Fruit fly (Drosophila melanogaster) whole organism, embryonic: Measurements from ENCODE around the gene UbcE2H.

Experiments used
- CG10321 ChIP-seq: fragments of 200-800 bp; sonication (Bioruptor generic); IDR thresholded peaks from 2 replicates; pipeline ENCODE4 v1.3.6; 2022; ENCODE audit warnings: missing biosample characterization, missing genetic modification characterization
- CG12942 ChIP-seq: fragments of 200-800 bp; sonication (Bioruptor generic); optimal IDR thresholded peaks from 3 replicates; lab custom pipeline; 2016; ENCODE audit warnings: missing biosample characterization, missing genetic modification characterization
- CG13894 ChIP-seq: fragments of 200-800 bp; sonication (Bioruptor generic); optimal IDR thresholded peaks from 3 replicates; lab custom pipeline; 2018; ENCODE audit warnings: missing biosample characterization, mild to moderate bottlenecking, missing genetic modification characterization, moderate library complexity
- CG14860 ChIP-seq: fragments of 200-800 bp; sonication (Bioruptor generic); IDR thresholded peaks from 3 replicates; pipeline ENCODE4 v1.3.6; 2022; ENCODE audit warnings: missing biosample characterization, missing genetic modification characterization; ENCODE audit not compliant: partially characterized antibody
- CG17385 ChIP-seq: fragments of 200-800 bp; sonication (Bioruptor generic); optimal IDR thresholded peaks from 3 replicates; lab custom pipeline; 2018; ENCODE audit warnings: missing biosample characterization, mild to moderate bottlenecking, missing genetic modification characterization
- CG2199 ChIP-seq: fragments of 200-800 bp; sonication (Bioruptor generic); IDR thresholded peaks from 3 replicates; pipeline ENCODE4 v1.3.6; 2022; ENCODE audit warnings: missing biosample characterization, missing genetic modification characterization
- CG30020 ChIP-seq: fragments of 200-800 bp; optimal IDR thresholded peaks from 2 replicates; lab custom pipeline; 2019; ENCODE audit warnings: missing biosample characterization, mild to moderate bottlenecking, missing genetic modification characterization, moderate library complexity
- CG32767 ChIP-seq: fragments of 200-800 bp; sonication (Bioruptor generic); IDR thresholded peaks from 2 replicates; pipeline ENCODE4 v1.3.6; 2022; ENCODE audit warnings: missing biosample characterization, missing genetic modification characterization
- CG32772 ChIP-seq: fragments of 200-800 bp; sonication (Bioruptor generic); IDR thresholded peaks from 2 replicates; pipeline ENCODE4 v1.3.6; 2022; ENCODE audit warnings: missing biosample characterization, missing genetic modification characterization
- CG34224 ChIP-seq: fragments of 200-800 bp; sonication (Bioruptor generic); IDR thresholded peaks from 3 replicates; pipeline ENCODE4 v1.3.6; 2022; ENCODE audit warnings: missing biosample characterization, missing genetic modification characterization; ENCODE audit not compliant: partially characterized antibody
- CG5180 ChIP-seq: fragments of 200-800 bp; sonication (Bioruptor generic); optimal IDR thresholded peaks from 3 replicates; lab custom pipeline; 2017; ENCODE audit warnings: missing biosample characterization, missing genetic modification characterization, mild to moderate bottlenecking, moderate library complexity, missing genetic modification reagents
- CG6254 ChIP-seq: fragments of 200-800 bp; sonication (Bioruptor generic); optimal IDR thresholded peaks from 3 replicates; lab custom pipeline; 2017; ENCODE audit warnings: mild to moderate bottlenecking, missing biosample characterization, missing genetic modification reagents, missing genetic modification characterization
- CG6689 ChIP-seq: fragments of 200-800 bp; sonication (Bioruptor generic); IDR thresholded peaks from 2 replicates; pipeline ENCODE4 v1.3.6; 2022; ENCODE audit warnings: missing biosample characterization, missing genetic modification characterization
- CG7745 ChIP-seq: fragments of 200-800 bp; sonication (Bioruptor generic); optimal IDR thresholded peaks from 2 replicates; lab custom pipeline; 2018; ENCODE audit warnings: missing biosample characterization, mild to moderate bottlenecking, missing genetic modification characterization, moderate library complexity
- CG7786 ChIP-seq: fragments of 200-800 bp; sonication (Bioruptor generic); optimal IDR thresholded peaks from 2 replicates; lab custom pipeline; 2016; ENCODE audit warnings: missing biosample characterization, missing genetic modification characterization
- CG8765 ChIP-seq: fragments of 200-800 bp; sonication (Bioruptor generic); IDR thresholded peaks from 2 replicates; pipeline ENCODE4 v1.3.6; 2022; ENCODE audit warnings: missing biosample characterization, missing genetic modification characterization
- CTCF ChIP-seq: fragments of 200-800 bp; sonication (Bioruptor generic); optimal IDR thresholded peaks from 2 replicates; lab custom pipeline; 2017; ENCODE audit warnings: missing biosample characterization, mild to moderate bottlenecking, missing genetic modification characterization, moderate library complexity
- Fer3 ChIP-seq: fragments of 200-800 bp; sonication (Bioruptor generic); optimal IDR thresholded peaks from 2 replicates; lab custom pipeline; 2018; ENCODE audit warnings: missing biosample characterization, mild to moderate bottlenecking, missing genetic modification characterization, moderate library complexity
- HmgZ ChIP-seq: fragments of 200-800 bp; sonication (Bioruptor generic); optimal IDR thresholded peaks from 2 replicates; lab custom pipeline; 2018; ENCODE audit warnings: missing biosample characterization, mild to moderate bottlenecking, missing genetic modification characterization
- Med ChIP-seq: fragments of 200-800 bp; sonication (Bioruptor generic); peaks from one replicate; lab custom pipeline; 2016; ENCODE audit warnings: missing biosample characterization, missing genetic modification characterization, mild to moderate bottlenecking, inconsistent platforms, moderate library complexity
- Neu2 ChIP-seq: fragments of 200-800 bp; sonication (Bioruptor generic); optimal IDR thresholded peaks from 3 replicates; lab custom pipeline; 2016; ENCODE audit warnings: missing biosample characterization, missing genetic modification characterization, borderline replicate concordance
- Pdp1 ChIP-seq, 2 experiments: fragments of 200-800 bp; sonication (Bioruptor generic); optimal IDR thresholded peaks; 3 replicates each; lab custom pipeline; 2016; ENCODE audit warnings: missing biosample characterization in 2 of 2, missing genetic modification characterization in 2 of 2, mild to moderate bottlenecking in 1 of 2, moderate library complexity in 1 of 2
- Sox102F ChIP-seq: fragments of 200-800 bp; sonication (Bioruptor generic); optimal IDR thresholded peaks from 2 replicates; lab custom pipeline; 2018; ENCODE audit warnings: missing biosample characterization, mild to moderate bottlenecking, missing genetic modification characterization, moderate library complexity
- Trl ChIP-seq, 3 experiments: fragments of >200 bp in 2 of 3; fragments of 200-800 bp in 1 of 3; sonication (Bioruptor generic) in 1 of 3; optimal IDR thresholded peaks; 2 replicates in 1 of 3; 3 replicates in 2 of 3; lab custom pipeline; 2016 to 2017; ENCODE audit warnings: missing biosample characterization in 1 of 3, missing genetic modification characterization in 1 of 3
- Usf ChIP-seq: fragments of 200-800 bp; sonication (Bioruptor generic); optimal IDR thresholded peaks from 2 replicates; lab custom pipeline; 2017; ENCODE audit warnings: missing genotype, missing biosample characterization, missing genetic modification characterization
- YL-1 ChIP-seq: fragments of 200-800 bp; sonication (Bioruptor generic); optimal IDR thresholded peaks from 3 replicates; lab custom pipeline; 2017; ENCODE audit warnings: missing biosample characterization, mild to moderate bottlenecking, missing genetic modification characterization
- abd-A ChIP-seq: fragments of 200-800 bp; sonication (Bioruptor generic); optimal IDR thresholded peaks from 3 replicates; lab custom pipeline; 2019; ENCODE audit warnings: missing biosample characterization, mild to moderate bottlenecking, missing genetic modification characterization, moderate library complexity
- bab2 ChIP-seq: fragments of 200-800 bp; sonication (Bioruptor generic); optimal IDR thresholded peaks from 2 replicates; lab custom pipeline; 2016; ENCODE audit warnings: missing biosample characterization, missing genetic modification characterization
- cas ChIP-seq: fragments of 200-800 bp; sonication (Bioruptor generic); IDR thresholded peaks from 2 replicates; pipeline ENCODE4 v1.3.6; 2022; ENCODE audit warnings: missing biosample characterization, missing genetic modification characterization
- cg ChIP-seq: fragments of 200-800 bp; sonication (Bioruptor generic); optimal IDR thresholded peaks from 3 replicates; lab custom pipeline; 2019; ENCODE audit warnings: missing biosample characterization, mild to moderate bottlenecking, missing genetic modification characterization, moderate library complexity
- chinmo ChIP-seq: fragments of 200-800 bp; sonication (Bioruptor generic); IDR thresholded peaks from 4 replicates; pipeline ENCODE4 v1.3.6; 2022; ENCODE audit warnings: missing biosample characterization, missing genetic modification characterization; ENCODE audit not compliant: partially characterized antibody
- chn ChIP-seq: fragments of 200-800 bp; sonication (Bioruptor generic); optimal IDR thresholded peaks from 2 replicates; lab custom pipeline; 2016; ENCODE audit warnings: missing biosample characterization, missing genetic modification characterization
- dysf ChIP-seq: fragments of 200-800 bp; sonication (Bioruptor generic); IDR thresholded peaks from 3 replicates; pipeline ENCODE4 v1.3.6; 2022; ENCODE audit warnings: missing biosample characterization, missing genetic modification characterization
- eve ChIP-seq, 2 experiments: fragments of >200 bp; optimal IDR thresholded peaks; 2 replicates each; lab custom pipeline; 2017; ENCODE audit warnings: missing biosample characterization in 2 of 2, missing genetic modification characterization in 2 of 2
- ewg ChIP-seq: fragments of 200-800 bp; sonication (Bioruptor generic); optimal IDR thresholded peaks from 3 replicates; lab custom pipeline; 2017; ENCODE audit warnings: mild to moderate bottlenecking, missing biosample characterization, missing genetic modification reagents, missing genetic modification characterization
- gce ChIP-seq: fragments of 200-800 bp; sonication (Bioruptor generic); IDR thresholded peaks from 3 replicates; pipeline ENCODE4 v1.3.6; 2022; ENCODE audit warnings: missing biosample characterization, missing genetic modification characterization
- hbn ChIP-seq: fragments of 200-800 bp; sonication (Bioruptor generic); IDR thresholded peaks from 2 replicates; pipeline ENCODE4 v1.3.6; 2022; ENCODE audit warnings: missing biosample characterization, missing genetic modification characterization; ENCODE audit not compliant: partially characterized antibody
- inv ChIP-seq: fragments of 200-800 bp; sonication (Bioruptor generic); IDR thresholded peaks from 2 replicates; pipeline ENCODE4 v1.3.6; 2022; ENCODE audit warnings: missing biosample characterization, missing genetic modification characterization; ENCODE audit not compliant: partially characterized antibody
- kni ChIP-seq: fragments of 200-800 bp; sonication (Bioruptor generic); optimal IDR thresholded peaks from 3 replicates; lab custom pipeline; 2017; ENCODE audit warnings: mild to moderate bottlenecking, missing biosample characterization, missing genetic modification reagents, missing genetic modification characterization
- nau ChIP-seq: fragments of 200-800 bp; sonication (Bioruptor generic); optimal IDR thresholded peaks from 3 replicates; lab custom pipeline; 2017; ENCODE audit warnings: missing biosample characterization, mild to moderate bottlenecking, missing genetic modification characterization, missing genetic modification reagents
- nom ChIP-seq: fragments of 200-800 bp; sonication (Bioruptor generic); optimal IDR thresholded peaks from 2 replicates; lab custom pipeline; 2017; ENCODE audit warnings: missing biosample characterization, missing genetic modification characterization, mild to moderate bottlenecking, moderate library complexity, missing genetic modification reagents
- org-1 ChIP-seq: fragments of 200-800 bp; sonication (Bioruptor generic); optimal IDR thresholded peaks from 2 replicates; lab custom pipeline; 2017; ENCODE audit warnings: missing biosample characterization, missing genetic modification characterization
- p53 ChIP-seq: fragments of 200-800 bp; sonication (Bioruptor generic); optimal IDR thresholded peaks from 2 replicates; lab custom pipeline; 2016; ENCODE audit warnings: missing biosample characterization, missing genetic modification characterization
- tgo ChIP-seq: fragments of 200-800 bp; sonication (Bioruptor generic); IDR thresholded peaks from 3 replicates; pipeline ENCODE4 v1.3.6; 2022; ENCODE audit warnings: missing biosample characterization, missing genetic modification characterization
- vvl ChIP-seq: fragments of 200-800 bp; sonication (Bioruptor generic); IDR thresholded peaks from 2 replicates; pipeline ENCODE4 v1.3.6; 2022; ENCODE audit warnings: missing biosample characterization, missing genetic modification characterization
- yki ChIP-seq: fragments of >200 bp; optimal IDR thresholded peaks from 3 replicates; lab custom pipeline; 2018

The UbcE2H gene

DNA sequence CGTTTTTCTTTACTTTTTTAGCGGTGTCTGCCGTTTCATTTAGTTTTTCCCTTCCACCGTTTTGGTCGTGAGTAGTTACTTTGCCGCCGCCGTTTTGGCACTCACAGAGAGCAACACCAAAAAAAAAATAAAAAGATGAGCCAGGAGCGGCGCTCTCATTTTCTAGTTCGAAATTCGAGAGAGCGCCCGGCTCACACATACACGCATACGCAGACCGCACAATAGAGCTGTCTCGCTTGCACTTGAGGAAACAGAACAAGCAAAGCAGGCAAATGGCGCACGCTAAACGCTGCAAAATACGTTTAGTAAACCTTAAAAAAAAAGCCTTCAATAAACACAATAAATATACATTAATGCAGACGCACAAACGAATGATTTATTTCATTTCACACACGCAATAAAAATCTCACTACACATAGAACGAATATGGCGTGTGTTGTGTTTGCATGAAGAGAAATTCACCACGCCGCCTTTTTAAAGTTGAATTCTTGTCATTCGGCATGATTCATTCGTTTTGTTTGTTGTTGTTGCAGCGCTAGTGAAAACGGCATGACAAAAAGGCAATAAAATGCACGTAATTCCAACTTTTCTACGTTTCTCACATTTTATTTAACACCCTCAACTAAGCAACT is 37.2 kb downstream of the UbcE2H start (continued):
- TF ChIP-seq Usf (GFP tag; lab: Kevin White, UChicago) (no peak), CG6689 (GFP tag; lab: Robert Waterston, UW) (no peak), Sox102F (GFP tag; lab: Kevin White, UChicago) (no peak), chn (GFP tag; lab: Kevin White, UChicago) (no peak), CG12942 (GFP tag; lab: Kevin White, UChicago) (no peak), kni (GFP tag; lab: Kevin White, UChicago) (peak; percentile 25), abd-A (tag; lab: Kevin White, UChicago) (no peak), Trl (optimal IDR thresholded peaks at IDR 0.05; lab: Kevin White, UChicago) (peak; percentile 84 to 90), Trl (GFP tag; optimal IDR thresholded peaks at IDR 0.05; lab: Kevin White, UChicago) (no peak), nom (GFP tag; lab: Kevin White, UChicago) (peak; percentile 61), vvl (GFP tag; lab: Robert Waterston, UW) (peak; percentile 35; the same call in 1 of the 2 replicates), org-1 (no peak), YL-1 (GFP tag; lab: Kevin White, UChicago) (peak; percentile 21), chinmo (GFP tag; lab: Robert Waterston, UW) (0 out of 4 replicates have a peak, but pooled peaks have one; percentile 63), bab2 (no peak), Fer3 (no peak), CG14860 (GFP tag; lab: Robert Waterston, UW) (no peak), cas (GFP tag; lab: Robert Waterston, UW) (no peak), CG13894 (no peak), cg (GFP tag; lab: Kevin White, UChicago) (peak; percentile 87), CG34224 (GFP tag; lab: Robert Waterston, UW) (peak; percentile 32; the same call in 1 of the 3 replicates), inv (no peak), CG6254 (GFP tag; lab: Kevin White, UChicago) (no peak), dysf (GFP tag; lab: Robert Waterston, UW) (no peak), CG7745 (tag; lab: Kevin White, UChicago) (no peak), ewg (GFP tag; lab: Kevin White, UChicago) (peak; percentile 38), tgo (GFP tag; lab: Robert Waterston, UW) (no peak), CG32772 (GFP tag; lab: Robert Waterston, UW) (peak; percentile 43; the same call in 1 of the 2 replicates), hbn (GFP tag; lab: Robert Waterston, UW) (no peak), gce (no peak), CG7786 (GFP tag; lab: Kevin White, UChicago) (no peak), yki (lab: Kevin White, UChicago) (peak; percentile 41), CG8765 (no peak), CG5180 (GFP tag; lab: Kevin White, UChicago) (no peak), HmgZ (tag; lab: Kevin White, UChicago) (peak; percentile 11), CG10321 (GFP tag; lab: Robert Waterston, UW) (peak; percentile 95), CTCF (no peak), p53 (GFP tag; lab: Kevin White, UChicago) (no peak), nau (GFP tag; lab: Kevin White, UChicago) (no peak)

DNA sequence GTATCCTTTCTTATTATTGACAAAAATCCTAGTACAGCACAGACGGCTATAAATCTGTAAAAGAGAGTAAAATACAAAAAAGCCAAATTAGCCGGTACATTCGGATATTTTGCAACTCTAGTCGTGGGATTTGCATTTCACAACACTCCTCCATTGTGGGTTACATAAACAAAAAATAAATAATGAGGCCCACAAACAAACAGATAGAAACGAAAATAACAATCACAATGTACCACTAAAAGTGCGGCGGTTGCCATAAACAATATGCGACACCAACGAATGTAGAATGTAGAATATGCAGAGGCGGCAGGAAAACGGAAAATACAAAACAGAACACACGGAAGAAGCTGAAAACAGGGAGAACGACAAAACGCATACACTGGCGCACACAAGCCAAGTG is 37.8 kb downstream of the UbcE2H start:
- no peak for TF ChIP-seq CG32767 (GFP tag; lab: Robert Waterston, UW)
- TF ChIP-seq Neu2: peak; percentile 58
- no peak for TF ChIP-seq CG17385 (GFP tag; lab: Kevin White, UChicago)
- TF ChIP-seq eve (GFP tag; optimal IDR thresholded peaks at IDR 0.05; lab: Kevin White, UChicago): peak in 1 of 2 experiments; percentile 60
- TF ChIP-seq CG2199 (GFP tag; lab: Robert Waterston, UW): 0 out of 3 replicates have a peak, but pooled peaks have one; percentile 44
- peak in 1 of 2 experiments; percentile 89 for TF ChIP-seq Pdp1 (GFP tag; optimal IDR thresholded peaks at IDR 0.05; lab: Kevin White, UChicago)
- peak; percentile 33 for TF ChIP-seq Med (GFP tag; lab: Kevin White, UChicago)
- peak; percentile 43 for TF ChIP-seq CTCF
- no peak for TF ChIP-seq CG30020 (tag; lab: Kevin White, UChicago)
